Worm (Caenorhabditis elegans): ENCODE results near the gene srbc-36.

srbc-36 gene

DNA sequence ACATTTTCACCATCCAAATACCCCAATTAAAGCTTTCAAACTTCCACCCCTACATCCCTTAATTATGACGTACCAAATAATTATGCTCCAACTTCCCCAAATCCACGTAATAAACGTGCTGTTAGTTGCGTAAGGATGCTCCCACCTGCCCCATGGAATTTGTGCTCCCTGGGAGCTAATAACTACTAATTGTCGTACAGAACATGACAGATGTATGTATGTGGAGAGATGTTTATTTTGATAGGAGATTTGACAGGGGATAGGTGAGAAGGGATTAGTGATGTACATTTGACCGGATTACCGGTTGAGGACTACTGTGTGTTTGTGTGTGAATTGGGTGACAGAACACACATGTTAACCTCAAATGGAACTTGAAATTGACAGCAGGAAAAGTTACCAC lies 40.5 kb downstream of the srbc-36 start:
- TF ChIP-seq mel-28 (tag; optimal IDR thresholded peaks at IDR 0.05; ENCODE audit: borderline replicate concordance): no peak
- TF ChIP-seq efl-1 (GFP tag; optimal IDR thresholded peaks at IDR 0.05): no peak
- no peak for TF ChIP-seq D2030.7 (GFP tag; IDR thresholded peaks at IDR 0.05)
- TF ChIP-seq F55B11.4 (tag; optimal IDR thresholded peaks at IDR 0.05; ENCODE audit: borderline replicate concordance, insufficient read depth): no peak
- no peak for TF ChIP-seq repo-1 (tag; optimal IDR thresholded peaks at IDR 0.05)
- no peak for TF ChIP-seq ztf-6 (GFP tag; IDR thresholded peaks at IDR 0.05)
- no peak for TF ChIP-seq ama-1 (optimal IDR thresholded peaks at IDR 0.05)
- TF ChIP-seq ama-1 (GFP tag; optimal IDR thresholded peaks at IDR 0.05): no peak
- no peak for TF ChIP-seq unc-130 (GFP tag; optimal IDR thresholded peaks at IDR 0.05)
- TF ChIP-seq zim-3 (tag; optimal IDR thresholded peaks at IDR 0.05): no peak
- no peak for TF ChIP-seq zfh-2 (GFP tag; conservative IDR thresholded peaks at IDR 0.05)
- no peak for TF ChIP-seq athp-1 (tag; optimal IDR thresholded peaks at IDR 0.05)
- TF ChIP-seq B0035.1 (tag; optimal IDR thresholded peaks at IDR 0.05): no peak
- no peak for TF ChIP-seq F57A8.1 (GFP tag; optimal IDR thresholded peaks at IDR 0.05)
- no peak for TF ChIP-seq ZK185.1 (tag; optimal IDR thresholded peaks at IDR 0.05; ENCODE audit: poor library complexity, severe bottlenecking)
- TF ChIP-seq ccch-3 (GFP tag; optimal IDR thresholded peaks at IDR 0.05): no peak
- no peak for TF ChIP-seq lin-35 (GFP tag; optimal IDR thresholded peaks at IDR 0.05)

DNA sequence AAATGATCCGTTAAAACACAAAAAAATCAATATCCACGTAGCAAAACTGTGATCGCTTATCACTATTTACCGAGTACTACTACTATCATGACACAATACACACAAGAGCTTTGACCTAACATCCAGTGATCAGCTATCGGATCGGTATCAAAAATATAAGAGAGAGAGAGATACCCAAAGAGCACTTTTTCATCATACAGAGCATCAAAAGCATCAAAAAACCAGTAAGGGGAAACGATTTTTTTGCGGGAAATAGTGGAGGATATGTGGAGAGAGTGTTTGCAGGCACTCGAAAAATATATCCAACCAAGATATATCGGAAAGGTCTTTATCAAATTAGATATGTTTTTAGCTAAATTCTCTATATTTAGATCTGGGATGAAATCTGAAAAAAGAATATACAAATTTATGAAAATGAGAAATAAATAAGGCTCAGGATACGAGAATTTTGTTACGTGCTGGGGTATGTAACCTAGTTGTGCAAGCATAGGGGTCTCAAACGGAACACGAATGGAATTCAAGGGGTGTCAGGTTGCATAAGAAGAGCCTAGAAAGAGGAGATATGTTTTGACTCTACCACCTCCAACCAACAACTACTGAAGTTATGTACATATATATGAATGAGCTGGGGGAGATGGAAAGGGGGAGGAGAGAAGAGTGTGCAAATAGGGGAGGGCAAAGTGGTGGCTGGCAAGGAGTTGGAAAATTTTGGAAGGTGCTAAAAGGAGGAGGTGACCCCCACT lies 45.1 kb downstream of the srbc-36 start:
- TF ChIP-seq ceh-100 (GFP tag; IDR thresholded peaks at IDR 0.05): no peak
- no peak for TF ChIP-seq nfya-2 (GFP tag; IDR thresholded peaks at IDR 0.05)
- TF ChIP-seq lin-26 (GFP tag; IDR thresholded peaks at IDR 0.05): 0 out of 2 replicates have a peak, but pooled peaks have one; percentile 45
- no peak for TF ChIP-seq ztf-25 (GFP tag; IDR thresholded peaks at IDR 0.05)
- no peak for TF ChIP-seq F55B11.4 (tag; optimal IDR thresholded peaks at IDR 0.05; ENCODE audit: borderline replicate concordance, insufficient read depth)

DNA sequence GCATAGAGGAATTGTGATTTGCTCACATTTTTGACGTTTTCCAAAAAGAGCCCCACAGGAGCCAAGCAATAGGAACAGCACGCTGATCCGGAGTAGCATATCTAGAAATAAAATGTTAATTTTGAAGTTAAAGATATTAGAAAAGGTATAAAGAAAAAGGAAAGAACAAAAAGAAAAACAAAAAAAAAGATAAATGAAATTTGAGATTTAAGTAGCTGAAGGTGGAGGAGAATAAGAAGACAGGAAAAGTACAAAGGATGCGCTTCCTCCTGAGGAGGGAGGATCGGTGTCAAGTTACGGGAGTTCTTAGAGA lies 45.6 kb downstream of the srbc-36 start, which contains the start of gene cfz-2:
TSS of gene cfz-2 (minus strand) at position 101 of the 313 bp plus-strand sequence.
- TF ChIP-seq madf-3 (GFP tag; IDR thresholded peaks at IDR 0.05): no peak
- TF ChIP-seq ceh-27 (GFP tag; optimal IDR thresholded peaks at IDR 0.05): no peak
- TF ChIP-seq lag-1 (GFP tag; IDR thresholded peaks at IDR 0.05): no peak
- no peak for TF ChIP-seq F57A8.1 (GFP tag; optimal IDR thresholded peaks at IDR 0.05)
- TF ChIP-seq tlf-1 (GFP tag; optimal IDR thresholded peaks at IDR 0.05): no peak
- TF ChIP-seq ekl-4 (GFP tag; IDR thresholded peaks at IDR 0.05): no peak
- TF ChIP-seq gei-17 (GFP tag; optimal IDR thresholded peaks at IDR 0.05): no peak
- TF ChIP-seq snpc-4 (GFP tag; optimal IDR thresholded peaks at IDR 0.05): no peak
- TF ChIP-seq snpc-4 (tag; optimal IDR thresholded peaks at IDR 0.05): no peak
- TF ChIP-seq attf-5 (GFP tag; optimal IDR thresholded peaks at IDR 0.05): no peak
- TF ChIP-seq attf-3 (GFP tag; conservative IDR thresholded peaks at IDR 0.05): no peak
- TF ChIP-seq F10E7.11 (tag; optimal IDR thresholded peaks at IDR 0.05): no peak

DNA sequence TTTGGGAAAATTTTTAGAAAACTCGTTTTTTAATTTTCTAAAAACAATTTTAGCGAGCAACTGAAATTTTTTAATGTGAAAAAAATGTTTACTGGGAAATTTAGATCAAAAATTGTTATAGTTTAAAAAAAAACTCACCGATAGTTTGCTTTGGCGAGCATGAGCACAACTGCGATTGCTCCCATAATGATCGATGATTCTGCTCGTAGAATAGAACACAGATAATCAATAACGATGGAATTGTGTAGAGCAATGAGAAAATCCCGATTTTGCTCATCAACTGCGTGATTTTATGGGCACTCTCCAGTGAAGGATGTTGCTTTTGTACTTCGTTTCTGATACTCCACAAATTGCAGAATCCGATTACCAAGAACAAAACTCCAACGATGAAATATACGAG lies 47.7 kb downstream of the srbc-36 start:
- no peak for TF ChIP-seq pha-4 (tag; optimal IDR thresholded peaks at IDR 0.05)
- no peak for TF ChIP-seq D2030.7 (GFP tag; IDR thresholded peaks at IDR 0.05)
- no peak for TF ChIP-seq ets-4 (GFP tag; optimal IDR thresholded peaks at IDR 0.05)
- no peak for TF ChIP-seq dpff-1 (tag; optimal IDR thresholded peaks at IDR 0.05)

Measured in whole organism, young adult.